Worm (Caenorhabditis elegans) whole organism, young adult: ENCODE data around the gene nhr-237.

Source experiments
- B0035.1 ChIP-seq: sonication (generic microtip); optimal IDR thresholded peaks from 2 replicates; lab custom pipeline; 2016; ENCODE audit warnings: missing genetic modification characterization, mild to moderate bottlenecking, missing compliant biosample characterization, missing genotype, missing genetic modification reagents
- B0261.1 ChIP-seq: sonication (generic microtip); optimal IDR thresholded peaks from 2 replicates; lab custom pipeline; 2016; ENCODE audit warnings: mild to moderate bottlenecking, missing genetic modification characterization, moderate library complexity, missing compliant biosample characterization
- C17E4.6 ChIP-seq: fragments of 200-800 bp; sonication (Bioruptor generic); IDR thresholded peaks from 2 replicates; pipeline ENCODE4 v1.3.6; 2022; ENCODE audit warnings: missing genetic modification reagents, missing genetic modification characterization, missing compliant biosample characterization
- F10E7.11 ChIP-seq: sonication (generic microtip); optimal IDR thresholded peaks from 2 replicates; lab custom pipeline; 2017; ENCODE audit warnings: mild to moderate bottlenecking, missing genetic modification characterization, moderate library complexity, missing compliant biosample characterization
- F22D6.2 ChIP-seq: sonication (generic microtip); optimal IDR thresholded peaks from 2 replicates; lab custom pipeline; 2016; ENCODE audit warnings: mild to moderate bottlenecking, missing genetic modification characterization, missing compliant biosample characterization
- F37B4.10 ChIP-seq: fragments of 200-800 bp; sonication (Bioruptor generic); IDR thresholded peaks from 2 replicates; pipeline ENCODE4 v1.3.6; 2022; ENCODE audit warnings: missing genetic modification characterization, missing compliant biosample characterization
- F52B5.7 ChIP-seq: sonication (generic microtip); optimal IDR thresholded peaks from 2 replicates; lab custom pipeline; 2016; ENCODE audit warnings: mild to moderate bottlenecking, missing genetic modification characterization, missing compliant biosample characterization
- K11D2.4 ChIP-seq: fragments of 200-800 bp; sonication (Bioruptor generic); IDR thresholded peaks from 2 replicates; pipeline ENCODE4 v1.3.6; 2022; ENCODE audit warnings: missing genetic modification reagents, missing genetic modification characterization, missing compliant biosample characterization
- Y56A3A.18 ChIP-seq: fragments of 200-800 bp; sonication (Bioruptor generic); IDR thresholded peaks from 2 replicates; pipeline ENCODE4 v1.3.6; 2022; ENCODE audit warnings: missing genetic modification reagents, missing genetic modification characterization, missing compliant biosample characterization
- Y95B8A.8 ChIP-seq: fragments of 200-800 bp; sonication (Bioruptor generic); IDR thresholded peaks from 2 replicates; pipeline ENCODE4 v1.3.6; 2022; ENCODE audit warnings: missing genetic modification reagents, missing genetic modification characterization, missing compliant biosample characterization
- aptf-3 ChIP-seq: fragments of 200-800 bp; sonication (Bioruptor generic); IDR thresholded peaks from 2 replicates; pipeline ENCODE4 v1.3.6; 2022; ENCODE audit warnings: missing genetic modification characterization, missing compliant biosample characterization
- attf-5 ChIP-seq: fragments of 200-800 bp; sonication (Bioruptor generic); optimal IDR thresholded peaks from 2 replicates; lab custom pipeline; 2018; ENCODE audit warnings: mild to moderate bottlenecking, missing genetic modification characterization, missing compliant biosample characterization
- cebp-2 ChIP-seq: fragments of 200-800 bp; sonication (Bioruptor generic); IDR thresholded peaks from 2 replicates; pipeline ENCODE4 v1.3.6; 2022; ENCODE audit warnings: missing genetic modification characterization, missing compliant biosample characterization
- ceh-27 ChIP-seq: fragments of 200-800 bp; sonication (Bioruptor generic); optimal IDR thresholded peaks from 2 replicates; lab custom pipeline; 2018; ENCODE audit warnings: mild to moderate bottlenecking, missing genetic modification characterization, moderate library complexity, missing compliant biosample characterization
- ceh-40 ChIP-seq: fragments of 200-800 bp; sonication (Bioruptor generic); IDR thresholded peaks from 2 replicates; pipeline ENCODE4 v1.3.6; 2022; ENCODE audit warnings: missing genetic modification characterization, missing compliant biosample characterization
- ceh-58 ChIP-seq: fragments of 200-800 bp; sonication (Bioruptor generic); IDR thresholded peaks from 2 replicates; pipeline ENCODE4 v1.3.6; 2022; ENCODE audit warnings: missing genetic modification characterization, missing compliant biosample characterization
- chd-7 ChIP-seq: sonication (generic microtip); optimal IDR thresholded peaks from 2 replicates; lab custom pipeline; 2016; ENCODE audit warnings: mild to moderate bottlenecking, missing genetic modification characterization, moderate library complexity, missing compliant biosample characterization
- ekl-4 ChIP-seq: fragments of 200-800 bp; sonication (Bioruptor generic); IDR thresholded peaks from 2 replicates; pipeline ENCODE4 v1.3.6; 2022; ENCODE audit warnings: missing genetic modification reagents, missing genetic modification characterization, missing compliant biosample characterization
- ets-4 ChIP-seq: fragments of 200-800 bp; sonication (Bioruptor generic); optimal IDR thresholded peaks from 2 replicates; lab custom pipeline; 2018; ENCODE audit warnings: mild to moderate bottlenecking, missing genetic modification characterization, missing compliant biosample characterization
- gei-17 ChIP-seq: fragments of 200-800 bp; sonication (Bioruptor generic); optimal IDR thresholded peaks from 2 replicates; lab custom pipeline; 2018; ENCODE audit warnings: mild to moderate bottlenecking, missing genetic modification characterization, missing compliant biosample characterization
- him-1 ChIP-seq: sonication (generic microtip); optimal IDR thresholded peaks from 2 replicates; lab custom pipeline; 2016; ENCODE audit warnings: missing genotype, missing genetic modification reagents, missing genetic modification characterization, missing compliant biosample characterization
- hlh-12 ChIP-seq: sonication (generic microtip); optimal IDR thresholded peaks from 2 replicates; lab custom pipeline; 2016; ENCODE audit warnings: missing genetic modification characterization, missing compliant biosample characterization
- hlh-26 ChIP-seq: fragments of 200-800 bp; sonication (Bioruptor generic); conservative IDR thresholded peaks from 2 replicates; pipeline ENCODE4 v1.3.6; 2022; ENCODE audit warnings: missing genetic modification reagents, missing genetic modification characterization, missing compliant biosample characterization
- hmg-1.2 ChIP-seq: fragments of 200-800 bp; sonication (Bioruptor generic); IDR thresholded peaks from 2 replicates; pipeline ENCODE4 v1.3.6; 2022; ENCODE audit warnings: missing genetic modification reagents, missing genetic modification characterization, missing compliant biosample characterization
- hmg-20 ChIP-seq: fragments of 200-800 bp; sonication (Bioruptor generic); IDR thresholded peaks from 2 replicates; pipeline ENCODE4 v1.3.6; 2022; ENCODE audit warnings: missing genetic modification reagents, missing genetic modification characterization, missing compliant biosample characterization
- hsf-1 ChIP-seq: fragments of 200-800 bp; sonication (Bioruptor generic); IDR thresholded peaks from 2 replicates; pipeline ENCODE4 v1.3.6; 2022; ENCODE audit warnings: missing genetic modification reagents, missing genetic modification characterization, missing compliant biosample characterization
- let-526 ChIP-seq: fragments of 200-800 bp; sonication (Bioruptor generic); IDR thresholded peaks from 2 replicates; pipeline ENCODE4 v1.3.6; 2022; ENCODE audit warnings: missing genetic modification reagents, missing genetic modification characterization, missing compliant biosample characterization
- lir-1 ChIP-seq: fragments of 200-800 bp; sonication (Bioruptor generic); conservative IDR thresholded peaks from 2 replicates; pipeline ENCODE4 v1.3.6; 2022; ENCODE audit warnings: missing genetic modification reagents, missing genetic modification characterization, missing compliant biosample characterization
- madf-10 ChIP-seq: sonication (generic microtip); optimal IDR thresholded peaks from 2 replicates; lab custom pipeline; 2016; ENCODE audit warnings: mild to moderate bottlenecking, missing genetic modification characterization, missing compliant biosample characterization
- nfya-2 ChIP-seq: fragments of 200-800 bp; sonication (Bioruptor generic); IDR thresholded peaks from 2 replicates; pipeline ENCODE4 v1.3.6; 2022; ENCODE audit warnings: missing genetic modification reagents, missing genetic modification characterization, missing compliant biosample characterization
- nfyb-1 ChIP-seq: fragments of 200-800 bp; sonication (Bioruptor generic); IDR thresholded peaks from 2 replicates; pipeline ENCODE4 v1.3.6; 2022; ENCODE audit warnings: missing genetic modification reagents, missing genetic modification characterization, missing compliant biosample characterization
- nhr-179 ChIP-seq: sonication (generic microtip); optimal IDR thresholded peaks from 2 replicates; lab custom pipeline; 2016; ENCODE audit warnings: mild to moderate bottlenecking, missing genetic modification characterization, missing compliant biosample characterization
- pha-4 ChIP-seq: fragments of 150-350 bp; sonication (generic microtip); optimal IDR thresholded peaks from 2 replicates; lab custom pipeline; 2014; ENCODE audit warnings: missing biosample characterization, missing genetic modification reagents, missing genetic modification characterization
- rcor-1 ChIP-seq: fragments of 200-800 bp; sonication (Bioruptor generic); IDR thresholded peaks from 2 replicates; pipeline ENCODE4 v1.3.6; 2022; ENCODE audit warnings: missing genetic modification reagents, missing genetic modification characterization, missing compliant biosample characterization
- rpc-1 ChIP-seq, 2 experiments: fragments of 150-350 bp in 1 of 2; sonication (generic microtip) in 1 of 2; optimal IDR thresholded peaks; 2 replicates each; lab custom pipeline; 2014 to 2018; ENCODE audit warnings: missing biosample characterization in 1 of 2, missing genetic modification characterization in 1 of 2, missing genetic modification reagents in 1 of 2, missing genotype in 1 of 2
- snpc-1.3 ChIP-seq: sonication (generic microtip); optimal IDR thresholded peaks from 2 replicates; lab custom pipeline; 2017; ENCODE audit warnings: missing genetic modification characterization, mild to moderate bottlenecking, missing compliant biosample characterization, antibody characterized with exemption, moderate library complexity, missing genotype, missing genetic modification reagents; ENCODE audit not compliant: insufficient read depth
- snpc-3.4 ChIP-seq: sonication (generic microtip); optimal IDR thresholded peaks from 2 replicates; lab custom pipeline; 2017; ENCODE audit warnings: missing genetic modification characterization, mild to moderate bottlenecking, missing compliant biosample characterization, antibody characterized with exemption, moderate library complexity, missing genotype, missing genetic modification reagents
- snpc-4 ChIP-seq, 5 experiments: fragments of 150-350 bp in 1 of 5; sonication (generic microtip) in 4 of 5; optimal IDR thresholded peaks; 2 replicates each; lab custom pipeline; 2014 to 2018; ENCODE audit warnings: missing genetic modification characterization in 5 of 5, missing biosample characterization in 3 of 5, antibody characterized with exemption in 2 of 5, mild to moderate bottlenecking in 2 of 5, missing compliant biosample characterization in 2 of 5, missing genotype in 2 of 5, moderate library complexity in 2 of 5, missing genetic modification reagents in 1 of 5
- unc-130 ChIP-seq: sonication (generic microtip); optimal IDR thresholded peaks from 2 replicates; lab custom pipeline; 2016; ENCODE audit warnings: missing genetic modification reagents, missing genetic modification characterization, missing compliant biosample characterization
- unc-62 ChIP-seq: fragments of 150-350 bp; optimal IDR thresholded peaks from 2 replicates; lab custom pipeline; 2014; ENCODE audit warnings: missing biosample characterization, missing genetic modification reagents, missing genetic modification characterization
- xnd-1 ChIP-seq: sonication (generic microtip); optimal IDR thresholded peaks from 2 replicates; lab custom pipeline; 2016; ENCODE audit warnings: missing genotype, missing genetic modification reagents, missing genetic modification characterization, missing compliant biosample characterization
- ztf-28 ChIP-seq: fragments of 200-800 bp; sonication (Bioruptor generic); IDR thresholded peaks from 2 replicates; pipeline ENCODE4 v1.3.6; 2022; ENCODE audit warnings: missing genetic modification reagents, missing genetic modification characterization, missing compliant biosample characterization

Gene nhr-237

DNA sequence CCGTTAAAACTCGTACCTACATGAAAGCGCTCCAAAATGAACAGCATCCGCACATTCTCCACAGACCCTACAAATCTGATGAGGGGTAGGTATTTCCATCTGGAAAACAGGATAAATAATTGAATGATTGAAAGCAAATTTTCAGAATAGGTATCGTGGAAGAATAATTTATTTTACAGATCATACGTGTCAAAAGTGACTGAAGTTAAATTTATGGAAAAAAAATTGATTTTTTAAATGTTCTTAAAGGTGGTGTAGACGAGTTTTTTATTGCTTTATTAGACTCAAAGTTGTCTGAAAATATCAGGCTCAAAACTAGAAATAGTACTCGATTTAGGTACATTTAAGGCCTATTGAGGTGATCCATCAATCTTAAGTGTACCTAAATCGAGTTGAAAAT, at the start of gene nhr-237:
Gene nhr-237, minus strand, starts transcription at position 101 of the 400 bp plus-strand sequence.
- no peak for TF ChIP-seq B0261.1 (tag; lab: Kevin White, UChicago)
- no peak for TF ChIP-seq attf-5 (GFP tag; lab: Kevin White, UChicago)
- TF ChIP-seq aptf-3, result no peak
- TF ChIP-seq pha-4 (tag; lab: Kevin White, UChicago), result no peak
- TF ChIP-seq let-526 (GFP tag; lab: Robert Waterston, UW), result no peak
- TF ChIP-seq rcor-1 (GFP tag; lab: Robert Waterston, UW), result no peak
- TF ChIP-seq snpc-4 (GFP tag; optimal IDR thresholded peaks at IDR 0.05; lab: Kevin White, UChicago), result no peak
- TF ChIP-seq snpc-4 (tag; optimal IDR thresholded peaks at IDR 0.05; lab: Kevin White, UChicago), result no peak
- TF ChIP-seq unc-130 (GFP tag; lab: Kevin White, UChicago), result no peak
- TF ChIP-seq Y95B8A.8 (GFP tag; lab: Robert Waterston, UW), result no peak
- no peak for TF ChIP-seq cebp-2
- no peak for TF ChIP-seq C17E4.6
- TF ChIP-seq xnd-1 (tag; lab: Kevin White, UChicago), result no peak
- no peak for TF ChIP-seq chd-7 (tag; lab: Kevin White, UChicago)
- no peak for TF ChIP-seq hsf-1 (GFP tag; lab: Robert Waterston, UW)

ce11 chrV:1668216-1668615, 41.6 kb upstream of the nhr-237 start, which contains the start of gene irld-42:
Gene irld-42 (plus strand): TSS chrV:1668516.
- TF ChIP-seq F10E7.11 (tag; lab: Kevin White, UChicago) (no peak), F37B4.10 (GFP tag; lab: Robert Waterston, UW) (no peak), unc-62 (GFP tag; lab: Kevin White, UChicago) (no peak), rpc-1 (optimal IDR thresholded peaks at IDR 0.05; lab: Kevin White, UChicago) (no peak), rpc-1 (tag; optimal IDR thresholded peaks at IDR 0.05; lab: Kevin White, UChicago) (no peak), ets-4 (GFP tag; lab: Kevin White, UChicago) (no peak), ztf-28 (GFP tag; lab: Robert Waterston, UW) (no peak), ceh-27 (GFP tag; lab: Kevin White, UChicago) (no peak), snpc-3.4 (tag; lab: Kevin White, UChicago) (no peak), Y56A3A.18 (no peak), F52B5.7 (tag; lab: Kevin White, UChicago) (no peak)

- TF ChIP-seq Y95B8A.8 (GFP tag; lab: Robert Waterston, UW) (no peak), gei-17 (no peak), F22D6.2 (tag; lab: Kevin White, UChicago) (no peak), B0035.1 (tag; lab: Kevin White, UChicago) (no peak), snpc-1.3 (no peak)
These were observed 40.3 kb upstream of the nhr-237 start, which contains the start of gene K04F1.8 for ce11 chrV:1666904-1667303. Gene K04F1.8 (plus strand): TSS chrV:1667204.

- no peak for TF ChIP-seq F10E7.11 (tag; lab: Kevin White, UChicago)
- TF ChIP-seq hsf-1 (GFP tag; lab: Robert Waterston, UW), result no peak
- TF ChIP-seq nfya-2 (GFP tag; lab: Robert Waterston, UW), result no peak
- TF ChIP-seq nfyb-1 (GFP tag; lab: Robert Waterston, UW), result no peak
- TF ChIP-seq ekl-4, result no peak
- no peak for TF ChIP-seq him-1 (tag; lab: Kevin White, UChicago)
- TF ChIP-seq pha-4 (tag; lab: Kevin White, UChicago), result no peak
- no peak for TF ChIP-seq aptf-3
- no peak for TF ChIP-seq let-526 (GFP tag; lab: Robert Waterston, UW)
- TF ChIP-seq ceh-58 (GFP tag; lab: Robert Waterston, UW), result no peak
- no peak for TF ChIP-seq ceh-40 (GFP tag; lab: Robert Waterston, UW)
- TF ChIP-seq madf-10 (tag; lab: Kevin White, UChicago), result no peak
- TF ChIP-seq hlh-12 (tag; lab: Kevin White, UChicago), result no peak
- TF ChIP-seq K11D2.4, result no peak
- TF ChIP-seq hmg-1.2 (GFP tag; lab: Robert Waterston, UW), result no peak
- TF ChIP-seq hmg-20 (GFP tag; lab: Robert Waterston, UW), result no peak
- no peak for TF ChIP-seq hlh-26 (GFP tag; lab: Robert Waterston, UW)
- no peak for TF ChIP-seq nhr-179 (tag; lab: Kevin White, UChicago)
- TF ChIP-seq lir-1, result no peak
These were observed 38.3 kb upstream of the nhr-237 start, which contains the start of gene K04F1.9 for ce11 chrV:1664921-1665320. Gene K04F1.9 (plus strand): TSS chrV:1665221.
